Fruit fly (Drosophila melanogaster) whole organism, embryonic: ENCODE results near the gene Sfp33A3.

Source experiments
- Ada2b ChIP-seq: fragments of 200-800 bp; sonication (Bioruptor generic); IDR thresholded peaks from 2 replicates; pipeline ENCODE4 v1.3.6; 2022; ENCODE audit warnings: missing biosample characterization, missing genetic modification characterization
- Atf-2 ChIP-seq: fragments of 200-800 bp; sonication (Bioruptor generic); optimal IDR thresholded peaks from 2 replicates; lab custom pipeline; 2016; ENCODE audit warnings: missing biosample characterization, missing genetic modification characterization
- B-H2 ChIP-seq: fragments of 200-800 bp; sonication (Bioruptor generic); optimal IDR thresholded peaks from 2 replicates; lab custom pipeline; 2018; ENCODE audit warnings: missing biosample characterization, mild to moderate bottlenecking, missing genetic modification characterization
- BEAF-32 ChIP-seq: fragments of 200-800 bp; sonication (Bioruptor generic); optimal IDR thresholded peaks from 3 replicates; lab custom pipeline; 2017; ENCODE audit warnings: missing biosample characterization, missing genetic modification characterization, mild to moderate bottlenecking, moderate library complexity, missing genetic modification reagents
- CG10321 ChIP-seq: fragments of 200-800 bp; sonication (Bioruptor generic); IDR thresholded peaks from 2 replicates; pipeline ENCODE4 v1.3.6; 2022; ENCODE audit warnings: missing biosample characterization, missing genetic modification characterization
- CG11560 ChIP-seq: fragments of 200-800 bp; sonication (Bioruptor generic); IDR thresholded peaks from 3 replicates; pipeline ENCODE4 v1.3.6; 2022; ENCODE audit warnings: missing biosample characterization, missing genetic modification characterization
- CG12236 ChIP-seq: fragments of 200-800 bp; sonication (Bioruptor generic); optimal IDR thresholded peaks from 2 replicates; lab custom pipeline; 2016; ENCODE audit warnings: missing biosample characterization, missing genetic modification characterization
- CG15073 ChIP-seq: fragments of 200-800 bp; sonication (Bioruptor generic); optimal IDR thresholded peaks from 2 replicates; lab custom pipeline; 2016; ENCODE audit warnings: missing biosample characterization, missing genetic modification characterization
- CG17328 ChIP-seq: fragments of 200-800 bp; sonication (Bioruptor generic); IDR thresholded peaks from 2 replicates; pipeline ENCODE4 v1.3.6; 2022; ENCODE audit warnings: missing biosample characterization, missing genetic modification characterization
- CG17385 ChIP-seq: fragments of 200-800 bp; sonication (Bioruptor generic); optimal IDR thresholded peaks from 3 replicates; lab custom pipeline; 2018; ENCODE audit warnings: missing biosample characterization, mild to moderate bottlenecking, missing genetic modification characterization
- CG17912 ChIP-seq: fragments of 200-800 bp; sonication (Bioruptor generic); optimal IDR thresholded peaks from 2 replicates; lab custom pipeline; 2018; ENCODE audit warnings: missing biosample characterization, mild to moderate bottlenecking, missing genetic modification characterization
- CG2202 ChIP-seq: fragments of 200-800 bp; sonication (Bioruptor generic); optimal IDR thresholded peaks from 2 replicates; lab custom pipeline; 2018; ENCODE audit warnings: missing biosample characterization, mild to moderate bottlenecking, missing genetic modification characterization
- CG2889 ChIP-seq: fragments of 200-800 bp; sonication (Bioruptor generic); IDR thresholded peaks from 3 replicates; pipeline ENCODE4 v1.3.6; 2022; ENCODE audit warnings: missing biosample characterization, missing genetic modification characterization
- CG3065 ChIP-seq: fragments of 200-800 bp; sonication (Bioruptor generic); optimal IDR thresholded peaks from 2 replicates; lab custom pipeline; 2016; ENCODE audit warnings: missing biosample characterization, missing genetic modification characterization
- CG34224 ChIP-seq: fragments of 200-800 bp; sonication (Bioruptor generic); IDR thresholded peaks from 3 replicates; pipeline ENCODE4 v1.3.6; 2022; ENCODE audit warnings: missing biosample characterization, missing genetic modification characterization; ENCODE audit not compliant: partially characterized antibody
- CG6272 ChIP-seq: fragments of 200-800 bp; sonication (Bioruptor generic); IDR thresholded peaks from 2 replicates; pipeline ENCODE4 v1.3.6; 2022; ENCODE audit warnings: missing biosample characterization, missing genetic modification characterization
- CG6813 ChIP-seq: fragments of 200-800 bp; sonication (Bioruptor generic); optimal IDR thresholded peaks from 2 replicates; lab custom pipeline; 2017; ENCODE audit warnings: missing biosample characterization, missing genetic modification characterization, mild to moderate bottlenecking, moderate library complexity, missing genetic modification reagents
- CG7556 ChIP-seq: fragments of 200-800 bp; sonication (Bioruptor generic); optimal IDR thresholded peaks from 2 replicates; lab custom pipeline; 2017; ENCODE audit warnings: missing biosample characterization, mild to moderate bottlenecking, missing genetic modification characterization
- CG8089 ChIP-seq: fragments of 200-800 bp; sonication (Bioruptor generic); optimal IDR thresholded peaks from 3 replicates; lab custom pipeline; 2016; ENCODE audit warnings: missing biosample characterization, missing genetic modification characterization
- CG8478 ChIP-seq: fragments of >200 bp; optimal IDR thresholded peaks from 2 replicates; lab custom pipeline; 2018
- CG9437 ChIP-seq: fragments of 200-800 bp; sonication (Bioruptor generic); optimal IDR thresholded peaks from 2 replicates; lab custom pipeline; 2018; ENCODE audit warnings: missing biosample characterization, mild to moderate bottlenecking, missing genetic modification characterization
- CG9817 ChIP-seq: fragments of 200-800 bp; sonication (Bioruptor generic); optimal IDR thresholded peaks from 2 replicates; lab custom pipeline; 2018; ENCODE audit warnings: missing biosample characterization, mild to moderate bottlenecking, missing genetic modification characterization, moderate library complexity
- D ChIP-seq, 2 experiments: fragments of 200-800 bp in 1 of 2; fragments of >200 bp in 1 of 2; sonication (Bioruptor generic) in 1 of 2; optimal IDR thresholded peaks; 2 replicates in 1 of 2; 3 replicates in 1 of 2; lab custom pipeline; 2017; ENCODE audit warnings: mild to moderate bottlenecking in 1 of 2, missing biosample characterization in 1 of 2, missing genetic modification characterization in 1 of 2, missing genetic modification reagents in 1 of 2
- D19B ChIP-seq: fragments of 200-800 bp; sonication (Bioruptor generic); optimal IDR thresholded peaks from 2 replicates; lab custom pipeline; 2017; ENCODE audit warnings: missing biosample characterization, mild to moderate bottlenecking, missing genetic modification characterization
- Eip74EF ChIP-seq, 2 experiments: fragments of 200-800 bp in 1 of 2; fragments of >200 bp in 1 of 2; sonication (Bioruptor generic) in 1 of 2; optimal IDR thresholded peaks; 2 replicates each; lab custom pipeline; 2017 to 2019; ENCODE audit warnings: missing biosample characterization in 2 of 2, missing genetic modification characterization in 2 of 2, mild to moderate bottlenecking in 1 of 2, moderate library complexity in 1 of 2
- Gsc ChIP-seq: fragments of 200-800 bp; sonication (Bioruptor generic); IDR thresholded peaks from 2 replicates; pipeline ENCODE4 v1.3.6; 2022; ENCODE audit warnings: missing biosample characterization, missing genetic modification characterization
- MESR4 ChIP-seq: fragments of 200-800 bp; sonication (Bioruptor generic); optimal IDR thresholded peaks from 2 replicates; lab custom pipeline; 2018; ENCODE audit warnings: missing biosample characterization, mild to moderate bottlenecking, missing genetic modification characterization, moderate library complexity
- Meics ChIP-seq: fragments of 200-800 bp; sonication (Bioruptor generic); optimal IDR thresholded peaks from 2 replicates; lab custom pipeline; 2017; ENCODE audit warnings: missing biosample characterization, mild to moderate bottlenecking, missing genetic modification characterization
- Mrtf ChIP-seq: fragments of 200-800 bp; sonication (Bioruptor generic); IDR thresholded peaks from 3 replicates; pipeline ENCODE4 v1.3.6; 2022; ENCODE audit warnings: missing biosample characterization, missing genetic modification characterization
- Myb ChIP-seq: fragments of 200-800 bp; sonication (Bioruptor generic); optimal IDR thresholded peaks from 2 replicates; lab custom pipeline; 2016; ENCODE audit warnings: missing biosample characterization, missing genetic modification characterization
- Opbp ChIP-seq: fragments of 200-800 bp; sonication (Bioruptor generic); IDR thresholded peaks from 3 replicates; pipeline ENCODE4 v1.3.6; 2022; ENCODE audit warnings: missing biosample characterization, missing genetic modification characterization; ENCODE audit not compliant: partially characterized antibody
- Stat92E ChIP-seq, 3 experiments: fragments of >200 bp in 2 of 3; fragments of 200-800 bp in 1 of 3; sonication (Bioruptor generic) in 1 of 3; optimal IDR thresholded peaks; 2 replicates each; lab custom pipeline; 2017 to 2019; ENCODE audit warnings: missing biosample characterization in 3 of 3, missing genetic modification characterization in 3 of 3, mild to moderate bottlenecking in 1 of 3, moderate library complexity in 1 of 3
- Tbp ChIP-seq: fragments of >200 bp; optimal IDR thresholded peaks from 2 replicates; lab custom pipeline; 2018; ENCODE audit warnings: missing biosample characterization, missing genetic modification characterization
- Xrp1 ChIP-seq: fragments of 200-800 bp; sonication (Bioruptor generic); IDR thresholded peaks from 2 replicates; pipeline ENCODE4 v1.3.6; 2022; ENCODE audit warnings: missing biosample characterization, missing genetic modification characterization
- crol ChIP-seq: fragments of 200-800 bp; sonication (Bioruptor generic); IDR thresholded peaks from 2 replicates; pipeline ENCODE4 v1.3.6; 2022; ENCODE audit warnings: missing biosample characterization, missing genetic modification characterization
- dmrt11E ChIP-seq: fragments of 200-800 bp; sonication (Bioruptor generic); optimal IDR thresholded peaks from 3 replicates; lab custom pipeline; 2018; ENCODE audit warnings: missing biosample characterization, mild to moderate bottlenecking, missing genetic modification characterization, moderate library complexity
- dysf ChIP-seq: fragments of 200-800 bp; sonication (Bioruptor generic); IDR thresholded peaks from 3 replicates; pipeline ENCODE4 v1.3.6; 2022; ENCODE audit warnings: missing biosample characterization, missing genetic modification characterization
- jing ChIP-seq: fragments of 200-800 bp; sonication (Bioruptor generic); optimal IDR thresholded peaks from 2 replicates; lab custom pipeline; 2018; ENCODE audit warnings: missing biosample characterization, mild to moderate bottlenecking, missing genetic modification characterization
- ken ChIP-seq: fragments of 200-800 bp; sonication (Bioruptor generic); IDR thresholded peaks from 3 replicates; pipeline ENCODE4 v1.3.6; 2022; ENCODE audit warnings: missing biosample characterization, missing genetic modification characterization
- lab ChIP-seq: fragments of 200-800 bp; sonication (Bioruptor generic); optimal IDR thresholded peaks from 3 replicates; lab custom pipeline; 2017; ENCODE audit warnings: missing biosample characterization, missing genetic modification characterization, mild to moderate bottlenecking, moderate library complexity, missing genetic modification reagents
- lola ChIP-seq, 3 experiments: fragments of >200 bp in 2 of 3; fragments of 200-800 bp in 1 of 3; sonication (Bioruptor generic) in 1 of 3; optimal IDR thresholded peaks; 2 replicates each; lab custom pipeline; 2017 to 2019; ENCODE audit warnings: missing biosample characterization in 3 of 3, missing genetic modification characterization in 3 of 3, mild to moderate bottlenecking in 1 of 3, moderate library complexity in 1 of 3
- mirr ChIP-seq: fragments of 200-800 bp; sonication (Bioruptor generic); optimal IDR thresholded peaks from 3 replicates; lab custom pipeline; 2018; ENCODE audit warnings: missing biosample characterization, mild to moderate bottlenecking, missing genetic modification characterization
- pb ChIP-seq: fragments of 200-800 bp; sonication (Bioruptor generic); optimal IDR thresholded peaks from 3 replicates; lab custom pipeline; 2016; ENCODE audit warnings: missing biosample characterization, missing genetic modification characterization
- peb ChIP-seq: fragments of 200-800 bp; sonication (Bioruptor generic); IDR thresholded peaks from 2 replicates; pipeline ENCODE4 v1.3.6; 2022; ENCODE audit warnings: missing biosample characterization, missing genetic modification characterization
- pita ChIP-seq: fragments of 200-800 bp; sonication (Bioruptor generic); optimal IDR thresholded peaks from 2 replicates; lab custom pipeline; 2017; ENCODE audit warnings: missing biosample characterization, mild to moderate bottlenecking, missing genetic modification characterization
- sna ChIP-seq: fragments of 200-800 bp; sonication (Bioruptor generic); IDR thresholded peaks from 2 replicates; pipeline ENCODE4 v1.3.6; 2022; ENCODE audit warnings: missing biosample characterization, missing genetic modification characterization; ENCODE audit not compliant: partially characterized antibody
- ttk ChIP-seq: fragments of 200-800 bp; sonication (Bioruptor generic); IDR thresholded peaks from 2 replicates; pipeline ENCODE4 v2.1.2; 2022; ENCODE audit warnings: missing biosample characterization, missing genetic modification characterization
- vvl ChIP-seq: fragments of 200-800 bp; sonication (Bioruptor generic); IDR thresholded peaks from 2 replicates; pipeline ENCODE4 v1.3.6; 2022; ENCODE audit warnings: missing biosample characterization, missing genetic modification characterization

Gene Sfp33A3

DNA sequence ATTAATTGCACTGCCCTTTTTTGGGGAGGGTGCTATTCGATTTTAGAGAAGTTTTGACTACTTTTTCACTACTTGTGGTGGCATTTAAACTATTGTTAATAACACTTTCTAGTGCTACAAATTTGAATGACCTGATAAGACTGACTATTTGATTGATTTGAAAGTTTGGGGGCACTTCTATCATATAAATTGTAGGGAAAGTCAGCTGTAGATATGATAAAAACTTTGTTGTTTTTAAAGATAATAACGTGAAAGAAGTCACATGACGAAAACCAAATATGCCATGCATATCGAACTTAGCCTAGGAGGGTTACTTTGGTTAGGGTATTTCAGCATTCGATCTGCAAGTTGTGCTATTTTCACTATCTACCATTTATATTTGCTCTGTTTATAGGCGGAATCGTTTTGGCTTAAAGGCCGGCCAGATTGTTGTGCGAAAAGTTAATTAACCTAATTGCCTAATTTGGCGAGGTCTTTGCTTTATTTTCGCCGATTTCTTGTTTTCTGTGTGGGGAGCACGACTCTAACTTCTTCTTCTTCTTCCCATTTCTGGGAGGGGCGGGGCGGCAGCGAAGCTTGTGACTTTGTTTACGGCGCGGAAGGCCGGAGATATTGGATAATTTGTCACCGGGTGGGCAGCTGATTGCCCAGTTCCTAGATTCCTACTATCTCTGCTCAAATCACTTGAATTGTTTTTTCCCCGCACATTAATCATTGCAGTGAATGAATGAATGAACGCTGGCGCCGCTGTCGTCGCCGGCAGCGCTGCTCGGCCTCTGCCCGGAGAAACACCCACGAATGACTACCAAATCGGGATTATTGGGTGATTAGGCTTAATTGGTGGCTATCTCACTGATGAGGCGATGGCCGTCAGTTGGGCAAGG is 26.7 kb upstream of the Sfp33A3 start (continued):
- TF ChIP-seq Xrp1 (GFP tag; lab: Robert Waterston, UW) (no peak), peb (GFP tag; lab: Robert Waterston, UW) (no peak), lola (GFP tag; optimal IDR thresholded peaks at IDR 0.05; lab: Kevin White, UChicago) (no peak), lab (GFP tag; lab: Kevin White, UChicago) (peak; percentile 32), Mrtf (GFP tag; lab: Robert Waterston, UW) (no peak), dmrt11E (tag; lab: Kevin White, UChicago) (no peak), pita (GFP tag; lab: Kevin White, UChicago) (no peak), Myb (GFP tag; lab: Kevin White, UChicago) (no peak), Eip74EF (GFP tag; optimal IDR thresholded peaks at IDR 0.05; lab: Kevin White, UChicago) (no peak), sna (0 out of 2 replicates have a peak, but pooled peaks have one; percentile 80), Gsc (GFP tag; lab: Robert Waterston, UW) (no peak), Meics (GFP tag; lab: Kevin White, UChicago) (peak; percentile 11), CG17912 (GFP tag; lab: Kevin White, UChicago) (no peak), ttk (no peak), CG11560 (no peak), Stat92E (GFP tag; optimal IDR thresholded peaks at IDR 0.05; lab: Kevin White, UChicago) (no peak), dysf (GFP tag; lab: Robert Waterston, UW) (no peak), CG9817 (no peak), Atf-2 (no peak), pb (GFP tag; lab: Kevin White, UChicago) (no peak), ken (GFP tag; lab: Robert Waterston, UW) (no peak), D (optimal IDR thresholded peaks at IDR 0.05; lab: Kevin White, UChicago) (peak; percentile 28), D (GFP tag; optimal IDR thresholded peaks at IDR 0.05; lab: Kevin White, UChicago) (no peak), vvl (GFP tag; lab: Robert Waterston, UW) (no peak), Ada2b (GFP tag; lab: Robert Waterston, UW) (no peak), CG9437 (GFP tag; lab: Kevin White, UChicago) (no peak), CG15073 (no peak), CG8089 (GFP tag; lab: Kevin White, UChicago) (no peak), Tbp (GFP tag; lab: Kevin White, UChicago) (no peak), MESR4 (GFP tag; lab: Kevin White, UChicago) (peak; percentile 91), CG2889 (GFP tag; lab: Robert Waterston, UW) (no peak), CG17328 (GFP tag; lab: Robert Waterston, UW) (no peak), crol (GFP tag; lab: Robert Waterston, UW) (peak; percentile 85), CG34224 (no peak; the same call in 2 of the 3 replicates), CG17385 (peak; percentile 93), CG6272 (GFP tag; lab: Robert Waterston, UW) (no peak), CG10321 (GFP tag; lab: Robert Waterston, UW) (no peak), Opbp (GFP tag; lab: Robert Waterston, UW) (no peak), B-H2 (no peak), CG8478 (lab: Kevin White, UChicago) (no peak), CG6813 (GFP tag; lab: Kevin White, UChicago) (no peak), CG2202 (tag; lab: Kevin White, UChicago) (no peak), mirr (GFP tag; lab: Kevin White, UChicago) (no peak), jing (no peak), CG3065 (GFP tag; lab: Kevin White, UChicago) (no peak), D19B (GFP tag; lab: Kevin White, UChicago) (peak; percentile 5), BEAF-32 (no peak), CG7556 (GFP tag; lab: Kevin White, UChicago) (no peak), CG12236 (GFP tag; lab: Kevin White, UChicago) (no peak)
